Fruit fly (Drosophila melanogaster) whole organism, adult: ENCODE results near the gene scpr-B.

ENCODE experiments used
- Clk ChIP-seq: fragments of 200-800 bp; sonication (Bioruptor generic); optimal IDR thresholded peaks from 2 replicates; lab custom pipeline; 2017; ENCODE audit warnings: missing biosample characterization, missing genetic modification characterization
- Mnt ChIP-seq: fragments of 200-800 bp; sonication (Bioruptor generic); optimal IDR thresholded peaks from 2 replicates; lab custom pipeline; 2016; ENCODE audit warnings: missing biosample characterization, mild to moderate bottlenecking, missing genetic modification characterization
- cnc ChIP-seq, 2 experiments: fragments of >200 bp; optimal IDR thresholded peaks; 2 replicates each; lab custom pipeline; 2017

DNA sequence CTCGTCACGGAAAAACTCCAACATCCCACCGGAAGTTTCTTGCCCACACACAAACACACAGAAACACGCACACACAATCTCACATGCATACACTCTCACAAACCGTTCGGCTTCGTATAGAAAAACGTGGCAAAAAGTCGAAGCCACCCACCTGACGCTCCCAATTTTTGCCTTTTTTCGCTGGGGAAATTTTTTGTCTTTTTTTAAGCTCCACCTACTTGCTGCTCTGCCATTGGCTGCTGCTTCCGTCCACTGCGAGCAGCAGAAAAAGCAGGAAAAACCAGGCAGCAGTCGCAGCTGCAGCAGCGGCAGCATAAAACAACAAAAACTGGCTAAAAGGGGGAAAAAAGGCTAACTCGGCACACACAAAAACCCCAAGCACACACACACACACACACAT is 41.1 kb upstream of the scpr-B start:
- TF ChIP-seq Mnt (no peak), Clk (GFP tag; lab: Kevin White, UChicago) (no peak), cnc (optimal IDR thresholded peaks at IDR 0.05; lab: Kevin White, UChicago) (no peak)
